Worm (Caenorhabditis elegans): Measurements from ENCODE around the gene ZK177.12.

DNA sequence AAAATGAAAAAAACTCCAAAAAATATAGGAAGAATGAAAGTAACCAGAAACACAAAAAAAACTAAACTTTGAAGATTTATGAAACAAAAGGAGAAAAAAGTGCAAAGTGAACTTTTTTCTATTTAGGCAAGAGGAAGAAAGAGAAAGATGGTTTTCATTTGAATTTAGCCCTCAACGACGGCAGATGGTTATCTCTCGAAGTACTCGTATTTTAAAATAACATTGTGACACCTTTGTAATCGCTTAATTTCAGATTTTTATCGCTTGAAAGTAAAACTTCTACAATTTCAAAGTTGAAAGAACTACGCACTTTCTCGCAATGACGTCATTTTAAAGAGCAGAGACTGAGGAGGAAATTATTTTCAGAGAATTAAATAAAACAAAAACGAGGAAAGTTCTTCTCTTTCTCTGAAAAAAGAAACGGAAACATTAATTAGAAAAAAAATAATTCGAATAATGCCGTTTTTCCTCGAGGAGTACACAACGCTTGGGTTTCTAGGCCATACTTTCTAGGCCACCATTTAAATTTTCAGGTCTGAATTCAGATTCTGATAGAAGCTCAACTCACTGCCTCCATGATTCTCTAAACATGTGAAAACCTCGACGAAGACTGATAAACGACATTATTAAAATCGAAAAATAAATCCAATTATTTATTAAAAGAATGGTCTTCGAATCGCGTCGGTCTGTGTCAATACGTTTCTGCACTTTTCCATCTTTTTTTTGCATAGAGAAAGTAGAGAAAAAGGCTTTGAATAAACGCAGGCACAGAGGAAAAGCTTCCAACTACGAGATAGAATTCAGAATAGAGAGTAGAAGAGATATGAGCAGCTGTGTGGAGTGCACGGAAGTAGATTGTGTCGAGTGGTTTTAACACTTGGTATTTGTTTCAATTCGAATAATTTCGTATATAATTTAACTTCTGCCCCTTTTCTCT, 9.8 kb upstream of the ZK177.12 start:
- TF ChIP-seq nhr-11 (tag; optimal IDR thresholded peaks at IDR 0.05) (no peak), ztf-4 (tag; optimal IDR thresholded peaks at IDR 0.05) (no peak), lin-11 (tag; optimal IDR thresholded peaks at IDR 0.05) (no peak), blmp-1 (tag; optimal IDR thresholded peaks at IDR 0.05; ENCODE audit: insufficient read depth) (peak; percentile 13), lin-13 (GFP tag; optimal IDR thresholded peaks at IDR 0.05) (no peak), egl-27 (tag; optimal IDR thresholded peaks at IDR 0.05) (no peak), R02D3.7 (tag; optimal IDR thresholded peaks at IDR 0.05) (no peak), mab-5 (tag; optimal IDR thresholded peaks at IDR 0.05) (no peak), snpc-4 (tag; optimal IDR thresholded peaks at IDR 0.05) (no peak), alr-1 (tag; optimal IDR thresholded peaks at IDR 0.05) (no peak), unc-55 (GFP tag; optimal IDR thresholded peaks at IDR 0.05) (peak; percentile 44)

Measured in whole organism, L2 larva.